Worm (Caenorhabditis elegans) whole organism, young adult: Measurements from ENCODE around the gene hrde-2.
A peak's percentile ranks its signal among the peaks of the same experiment; 100 is the strongest.
"Not testable (repeated sequence)": the region's sequence is repeated elsewhere in the genome, so short reads cannot be mapped to it uniquely, and the experiment has no call there.

Experiments
- C06A6.2 ChIP-seq: fragments of 200-800 bp; sonication (Bioruptor generic); conservative IDR thresholded peaks from 2 replicates; pipeline ENCODE4 v1.3.6; 2022; ENCODE audit warnings: missing genetic modification characterization, missing compliant biosample characterization
- F33H1.4 ChIP-seq: fragments of 200-800 bp; sonication (Bioruptor generic); IDR thresholded peaks from 2 replicates; pipeline ENCODE4 v1.3.6; 2022; ENCODE audit warnings: missing genetic modification reagents, missing genetic modification characterization, missing compliant biosample characterization
- F57C9.4 ChIP-seq: sonication (generic microtip); optimal IDR thresholded peaks from 2 replicates; lab custom pipeline; 2017; ENCODE audit warnings: mild to moderate bottlenecking, missing genetic modification characterization, missing compliant biosample characterization
- athp-1 ChIP-seq: sonication (generic microtip); optimal IDR thresholded peaks from 2 replicates; lab custom pipeline; 2017; ENCODE audit warnings: mild to moderate bottlenecking, missing genetic modification characterization, missing compliant biosample characterization
- cebp-1 ChIP-seq, 2 experiments: fragments of 200-800 bp in 1 of 2; sonication (Bioruptor generic) in 1 of 2; sonication (generic microtip) in 1 of 2; IDR thresholded peaks in 1 of 2; optimal IDR thresholded peaks in 1 of 2; 2 replicates each; pipeline versions ENCODE4 v1.3.6 to Lab custom; 2017 to 2022; ENCODE audit warnings: missing compliant biosample characterization in 2 of 2, missing genetic modification characterization in 2 of 2, mild to moderate bottlenecking in 1 of 2, missing genetic modification reagents in 1 of 2, moderate library complexity in 1 of 2
- chd-7 ChIP-seq: sonication (generic microtip); optimal IDR thresholded peaks from 2 replicates; lab custom pipeline; 2016; ENCODE audit warnings: mild to moderate bottlenecking, missing genetic modification characterization, moderate library complexity, missing compliant biosample characterization
- dox-1 ChIP-seq: fragments of 200-800 bp; sonication (Bioruptor generic); IDR thresholded peaks from 2 replicates; pipeline ENCODE4 v1.3.6; 2022; ENCODE audit warnings: missing genetic modification reagents, missing genetic modification characterization, missing compliant biosample characterization
- dpl-1 ChIP-seq: fragments of 150-350 bp; optimal IDR thresholded peaks from 2 replicates; lab custom pipeline; 2014; ENCODE audit warnings: missing biosample characterization, missing genetic modification reagents, missing genetic modification characterization
- efl-1 ChIP-seq: fragments of 150-350 bp; optimal IDR thresholded peaks from 2 replicates; lab custom pipeline; 2014; ENCODE audit warnings: missing biosample characterization, missing genetic modification reagents, missing genetic modification characterization
- egl-18 ChIP-seq: fragments of 200-800 bp; sonication (Bioruptor generic); IDR thresholded peaks from 2 replicates; pipeline ENCODE4 v1.3.6; 2022; ENCODE audit warnings: missing genetic modification reagents, missing genetic modification characterization, missing compliant biosample characterization
- hmg-1.2 ChIP-seq: fragments of 200-800 bp; sonication (Bioruptor generic); IDR thresholded peaks from 2 replicates; pipeline ENCODE4 v1.3.6; 2022; ENCODE audit warnings: missing genetic modification reagents, missing genetic modification characterization, missing compliant biosample characterization
- madf-6 ChIP-seq: fragments of 200-800 bp; sonication (Bioruptor generic); IDR thresholded peaks from 2 replicates; pipeline ENCODE4 v1.3.6; 2022; ENCODE audit warnings: missing genetic modification reagents, missing genetic modification characterization, missing compliant biosample characterization
- pbrm-1 ChIP-seq: fragments of 200-800 bp; sonication (Bioruptor generic); IDR thresholded peaks from 2 replicates; pipeline ENCODE4 v1.3.6; 2022; ENCODE audit warnings: missing genetic modification reagents, missing genetic modification characterization, missing compliant biosample characterization
- pha-4 ChIP-seq: fragments of 150-350 bp; sonication (generic microtip); optimal IDR thresholded peaks from 2 replicates; lab custom pipeline; 2014; ENCODE audit warnings: missing biosample characterization, missing genetic modification reagents, missing genetic modification characterization
- rcor-1 ChIP-seq: fragments of 200-800 bp; sonication (Bioruptor generic); IDR thresholded peaks from 2 replicates; pipeline ENCODE4 v1.3.6; 2022; ENCODE audit warnings: missing genetic modification reagents, missing genetic modification characterization, missing compliant biosample characterization
- snpc-1.3 ChIP-seq: sonication (generic microtip); optimal IDR thresholded peaks from 2 replicates; lab custom pipeline; 2017; ENCODE audit warnings: missing genetic modification characterization, mild to moderate bottlenecking, missing compliant biosample characterization, antibody characterized with exemption, moderate library complexity, missing genotype, missing genetic modification reagents; ENCODE audit not compliant: insufficient read depth
- tlf-1 ChIP-seq: fragments of 200-800 bp; sonication (Bioruptor generic); optimal IDR thresholded peaks from 2 replicates; lab custom pipeline; 2018; ENCODE audit warnings: mild to moderate bottlenecking, missing genetic modification characterization, missing compliant biosample characterization
- zim-3 ChIP-seq: sonication (generic microtip); optimal IDR thresholded peaks from 2 replicates; lab custom pipeline; 2017; ENCODE audit warnings: mild to moderate bottlenecking, missing genetic modification characterization, moderate library complexity, missing compliant biosample characterization

Gene hrde-2

DNA sequence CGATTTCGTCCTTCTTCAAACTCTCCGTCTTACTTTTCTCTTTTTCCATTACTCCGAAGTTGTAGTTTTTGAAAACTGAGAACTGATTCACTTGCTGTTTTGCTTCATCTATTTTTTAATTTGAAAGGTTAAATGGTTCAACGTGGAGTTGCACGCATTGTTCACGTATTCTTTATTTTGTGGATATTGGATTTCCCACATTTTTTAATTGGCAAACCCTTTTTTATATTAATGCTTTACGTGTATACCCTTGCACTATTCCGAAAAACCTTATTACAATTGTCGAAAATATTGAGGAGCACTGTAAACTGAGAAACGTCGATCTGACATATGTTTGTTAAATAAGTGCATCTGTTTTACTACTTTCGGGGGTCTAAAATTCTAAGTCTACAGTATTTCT lies 31.9 kb downstream of the hrde-2 start, which contains the start of gene melo-3:
TSS of gene melo-3 (minus strand) at position 101 of the 400 bp plus-strand sequence.
- not testable (repeated sequence) for TF ChIP-seq chd-7 (tag; lab: Kevin White, UChicago); snpc-1.3 (tag; lab: Kevin White, UChicago); dox-1

DNA sequence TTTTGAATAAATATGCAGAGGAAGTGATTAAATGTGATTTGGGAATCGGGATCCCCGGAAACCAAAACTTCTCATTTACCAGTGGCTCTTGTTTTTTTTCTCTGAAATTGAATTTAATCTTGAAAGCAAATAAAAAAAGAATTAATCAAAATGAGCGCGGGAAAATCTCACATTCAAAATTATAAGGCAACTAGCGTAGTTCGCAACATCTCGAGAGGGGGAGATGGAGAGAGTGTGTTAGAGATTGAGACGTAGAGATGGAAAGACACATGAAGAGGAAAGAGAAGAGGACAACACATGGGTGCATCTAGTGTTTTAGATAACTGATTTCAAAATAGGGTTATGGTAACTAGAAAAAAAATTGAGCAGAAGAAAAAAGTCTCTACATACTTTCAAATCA lies 43.2 kb downstream of the hrde-2 start, which contains the start of gene sdc-3:
TSS of gene sdc-3 (minus strand) at position 101 of the 400 bp plus-strand sequence.
- TF ChIP-seq pha-4 (tag; lab: Kevin White, UChicago) = no peak
- no peak for TF ChIP-seq efl-1 (GFP tag; lab: Kevin White, UChicago)
- TF ChIP-seq hmg-1.2 (GFP tag; lab: Robert Waterston, UW) = peak; percentile 76; the same call in 1 of the 2 replicates
- no peak for TF ChIP-seq tlf-1 (GFP tag; lab: Kevin White, UChicago)
- no peak for TF ChIP-seq egl-18 (GFP tag; lab: Robert Waterston, UW)
- TF ChIP-seq athp-1 (tag; lab: Kevin White, UChicago) = no peak
- TF ChIP-seq madf-6 (GFP tag; lab: Robert Waterston, UW) = no peak
- no peak for TF ChIP-seq C06A6.2 (GFP tag; lab: Robert Waterston, UW)
- TF ChIP-seq, all 124 proteins: peak for 1

DNA sequence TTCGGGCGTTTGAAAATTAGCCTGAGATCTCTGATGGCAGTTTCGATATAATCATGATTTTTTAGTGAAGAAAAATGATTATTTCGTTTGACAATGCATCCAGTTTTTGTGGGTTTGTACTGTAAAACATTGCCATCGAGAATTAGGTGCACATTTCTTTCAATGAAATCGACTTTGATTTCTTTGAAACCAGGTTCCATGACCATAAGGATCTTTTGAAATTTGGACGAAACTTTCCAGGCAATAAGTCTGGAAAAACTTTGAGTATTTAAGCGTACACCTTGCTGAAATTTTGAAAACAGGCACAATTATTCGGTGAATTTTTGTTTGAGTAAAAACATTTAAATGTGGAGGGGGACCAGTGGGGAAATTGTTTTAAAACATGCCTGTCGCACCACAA lies 46.8 kb downstream of the hrde-2 start:
- TF ChIP-seq F33H1.4 (GFP tag; lab: Robert Waterston, UW) (no peak), dox-1 (no peak)

DNA sequence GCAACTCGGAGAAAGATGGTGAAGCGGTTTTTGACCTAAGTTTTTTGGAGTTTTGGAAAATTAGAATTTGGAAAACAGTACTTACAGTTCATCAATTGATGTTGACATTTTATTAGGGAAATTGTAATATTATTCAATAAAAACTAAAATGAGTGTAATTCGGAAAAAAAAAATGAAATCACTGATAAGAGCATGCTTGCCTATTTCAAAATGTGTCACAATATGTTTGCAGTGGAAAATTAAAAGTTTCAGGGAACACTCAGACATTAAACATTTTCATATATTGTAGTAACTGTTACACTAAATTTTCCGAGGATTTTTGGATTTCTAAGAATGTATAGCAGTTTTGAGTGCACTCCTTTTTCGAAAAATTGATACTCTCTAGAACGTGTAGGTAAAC lies 47.5 kb downstream of the hrde-2 start, which contains the start of the genes fbxa-82 and C25D7.5:
TSS of gene fbxa-82 (minus strand) at position 163 of the 400 bp plus-strand sequence.
TSS of gene C25D7.5 (plus strand) at position 283 of the 400 bp plus-strand sequence.
- TF ChIP-seq pbrm-1 (GFP tag; lab: Robert Waterston, UW) (no peak), cebp-1 (GFP tag; IDR thresholded peaks at IDR 0.05; lab: Robert Waterston, UW) (0 out of 2 replicates have a peak, but pooled peaks have one; percentile 26), cebp-1 (tag; optimal IDR thresholded peaks at IDR 0.05; lab: Kevin White, UChicago) (no peak)

DNA sequence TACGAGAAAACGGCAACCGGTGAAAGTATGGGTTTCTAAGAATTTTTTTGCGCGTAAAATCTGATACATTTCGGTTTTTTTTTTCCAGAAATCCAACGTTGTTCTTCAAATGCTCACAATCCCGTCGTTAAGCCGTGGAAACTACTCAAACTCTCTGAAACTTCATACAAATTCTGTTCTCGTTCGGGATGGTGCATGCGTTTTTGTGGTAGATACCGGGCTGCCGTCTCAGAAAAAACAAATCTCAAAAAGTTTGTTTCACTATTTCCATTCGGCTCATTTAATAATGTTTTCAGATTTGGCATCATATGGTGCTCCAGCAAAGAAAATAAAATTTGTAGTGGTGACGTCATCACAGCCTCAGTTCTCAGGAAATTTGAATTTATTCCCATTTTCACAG lies 49.8 kb downstream of the hrde-2 start:
- TF ChIP-seq dpl-1 (GFP tag; lab: Kevin White, UChicago) = no peak

DNA sequence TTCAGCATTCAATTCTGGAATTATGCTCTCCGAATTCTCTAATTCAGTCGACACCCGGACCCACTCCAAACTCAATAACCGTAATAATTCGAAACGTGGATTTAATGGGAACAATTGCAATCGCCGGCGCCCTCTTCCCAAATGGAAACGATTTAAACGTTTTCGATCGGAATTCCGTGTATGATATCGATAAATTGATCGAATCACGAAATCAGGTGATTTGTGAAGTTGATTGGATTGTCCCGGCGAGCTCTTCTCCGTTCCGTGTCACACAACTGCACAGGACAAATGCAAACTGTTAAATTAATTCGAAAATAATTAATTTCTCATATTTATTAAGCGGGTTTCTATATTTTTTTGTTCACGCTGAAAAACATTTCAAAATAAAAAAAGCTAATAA lies 51.0 kb downstream of the hrde-2 start, which contains the start of gene C25D7.16:
TSS of gene C25D7.16 (plus strand) at position 301 of the 400 bp plus-strand sequence.
- TF ChIP-seq zim-3 (tag; lab: Kevin White, UChicago) = no peak
- no peak for TF ChIP-seq rcor-1 (GFP tag; lab: Robert Waterston, UW)
- peak; percentile 7; the same call in 1 of the 2 replicates for TF ChIP-seq madf-6 (GFP tag; lab: Robert Waterston, UW)
- TF ChIP-seq F57C9.4 (tag; lab: Kevin White, UChicago) = no peak
